Worm (Caenorhabditis elegans): ENCODE data around the gene F26F2.11.

The F26F2.11 gene

DNA sequence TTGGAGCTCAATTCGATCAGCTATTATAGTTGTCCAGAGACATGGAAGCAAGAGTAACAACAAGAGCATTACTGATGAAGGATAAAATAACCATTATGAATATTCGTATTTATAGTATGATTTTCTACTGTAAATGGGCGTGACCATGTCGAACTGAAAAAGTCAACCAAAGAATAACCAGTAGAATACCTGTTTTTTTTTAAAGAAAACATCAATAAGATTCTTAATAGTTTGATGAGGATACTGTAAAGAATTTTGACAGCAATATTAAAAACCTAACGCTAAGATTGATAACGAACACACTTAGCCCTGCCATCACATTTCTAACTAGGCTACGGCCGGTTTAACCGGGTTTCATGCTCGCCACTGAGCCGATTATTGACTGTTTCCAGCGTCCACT is 42.6 kb downstream of the F26F2.11 start, which contains the start of gene vmo-1:
vmo-1 (minus strand) TSS at position 101 of the 400 bp plus-strand sequence.
- no peak for TF ChIP-seq unc-62 (GFP tag; optimal IDR thresholded peaks at IDR 0.05)

DNA sequence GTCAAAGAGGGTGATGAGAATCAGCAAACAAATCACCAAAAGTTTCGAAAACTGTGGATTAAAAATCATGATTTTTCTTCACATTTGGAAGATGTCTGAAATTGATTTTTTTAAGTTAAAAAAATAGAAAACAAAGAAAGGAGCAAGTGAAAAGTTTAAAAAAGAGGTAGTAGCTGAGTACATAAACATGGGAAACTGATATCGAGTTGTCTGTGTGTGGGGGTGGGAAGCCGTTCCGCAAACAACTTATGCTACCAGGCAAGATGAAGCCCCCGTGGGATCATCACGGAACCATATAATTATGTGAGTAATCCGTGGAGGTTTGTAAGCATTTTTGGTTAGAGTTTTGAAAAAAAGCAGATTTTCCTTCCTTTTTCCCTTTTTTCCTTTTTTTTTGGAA is 44.5 kb downstream of the F26F2.11 start, which contains the start of gene Y38H6C.20:
Y38H6C.20 (minus strand) TSS at position 101 of the 400 bp plus-strand sequence.
- TF ChIP-seq unc-62 (GFP tag; optimal IDR thresholded peaks at IDR 0.05), result no peak

DNA sequence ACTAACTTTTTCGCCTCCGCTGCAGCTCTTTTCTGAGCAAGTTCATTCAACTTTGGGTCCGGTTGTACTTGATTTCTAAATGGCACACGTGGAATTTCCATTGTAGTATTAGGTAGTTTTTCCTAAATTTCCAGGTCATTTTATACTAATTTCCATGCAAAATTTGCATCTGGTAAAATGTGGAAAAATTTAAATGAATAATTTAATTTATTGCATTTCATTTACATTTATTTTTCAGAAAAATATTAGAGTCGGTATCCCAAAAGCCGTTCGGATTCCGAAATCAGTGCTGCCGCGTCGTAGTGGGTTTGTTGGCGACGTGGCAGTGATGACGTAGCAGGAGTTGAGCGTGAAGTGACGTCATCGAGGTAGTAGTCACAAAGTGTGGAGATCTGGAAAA is 48.5 kb downstream of the F26F2.11 start, which contains the start of gene Y38H6C.18:
Y38H6C.18 (minus strand) TSS at position 101 of the 400 bp plus-strand sequence.
- TF ChIP-seq unc-62 (GFP tag; optimal IDR thresholded peaks at IDR 0.05), result no peak

DNA sequence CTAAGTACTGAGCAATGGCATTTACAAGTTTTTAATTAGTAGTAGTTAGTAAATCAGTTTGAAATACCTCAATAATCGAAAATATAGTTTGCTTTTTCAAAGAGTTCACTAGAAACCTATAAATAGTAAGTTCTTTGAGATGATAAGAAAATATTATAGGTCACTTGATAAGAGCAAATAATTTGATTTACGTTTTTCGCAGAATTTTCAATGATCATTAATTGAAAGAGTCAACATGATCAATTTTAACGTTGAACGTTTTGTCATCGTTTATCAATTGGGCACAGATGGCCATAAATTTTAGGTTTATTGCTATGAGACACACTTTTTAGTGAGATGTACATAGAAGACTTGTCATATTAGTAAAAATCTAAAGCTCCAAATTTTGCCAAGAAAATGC is 49.8 kb downstream of the F26F2.11 start:
- no peak for TF ChIP-seq unc-62 (GFP tag; optimal IDR thresholded peaks at IDR 0.05)

Measured in whole organism, dauer.